Worm (Caenorhabditis elegans) whole organism, mixed stage, embryonic: ENCODE results near the gene W02H5.8.

Source experiments
- hlh-1 ChIP-seq: fragments of 150-350 bp; optimal IDR thresholded peaks from 2 replicates; lab custom pipeline; 2014; ENCODE audit warnings: missing biosample characterization, missing genetic modification reagents, missing genetic modification characterization
- lsy-2 ChIP-seq: fragments of 150-350 bp; optimal IDR thresholded peaks from 2 replicates; lab custom pipeline; 2014; ENCODE audit warnings: missing biosample characterization, missing genetic modification characterization
- mep-1 ChIP-seq: fragments of 150-350 bp; optimal IDR thresholded peaks from 2 replicates; lab custom pipeline; 2017; ENCODE audit warnings: missing biosample characterization, missing genetic modification reagents, missing genetic modification characterization, inconsistent platforms
- nhr-12 ChIP-seq: fragments of 150-350 bp; optimal IDR thresholded peaks from 2 replicates; lab custom pipeline; 2014; ENCODE audit warnings: missing biosample characterization, missing genetic modification characterization
- nhr-237 ChIP-seq: fragments of 150-350 bp; optimal IDR thresholded peaks from 2 replicates; lab custom pipeline; 2014; ENCODE audit warnings: missing biosample characterization, missing genetic modification characterization
- nhr-28 ChIP-seq: fragments of 150-350 bp; optimal IDR thresholded peaks from 2 replicates; lab custom pipeline; 2014; ENCODE audit warnings: missing biosample characterization, missing genetic modification characterization

- no peak for TF ChIP-seq nhr-12 (tag; lab: Kevin White, UChicago)
- no peak for TF ChIP-seq mep-1 (tag; lab: Kevin White, UChicago)
- TF ChIP-seq nhr-28 (tag; lab: Kevin White, UChicago), result no peak
- TF ChIP-seq nhr-237, result no peak
- TF ChIP-seq lsy-2, result no peak
- TF ChIP-seq hlh-1 (tag; lab: Kevin White, UChicago), result no peak
Measured at ce11 chrV:2601817-2602216, 50.6 kb downstream of the W02H5.8 start.
